Worm (Caenorhabditis elegans) whole organism, young adult: Measurements from ENCODE around the gene K02D10.2.

Source experiments
- ceh-58 ChIP-seq: fragments of 200-800 bp; sonication (Bioruptor generic); IDR thresholded peaks from 2 replicates; pipeline ENCODE4 v1.3.6; 2022; ENCODE audit warnings: missing genetic modification characterization, missing compliant biosample characterization
- ceh-79 ChIP-seq: sonication (generic microtip); optimal IDR thresholded peaks from 2 replicates; lab custom pipeline; 2017; ENCODE audit warnings: mild to moderate bottlenecking, missing genetic modification characterization, missing compliant biosample characterization
- egl-44 ChIP-seq: fragments of 200-800 bp; sonication (Bioruptor generic); IDR thresholded peaks from 2 replicates; pipeline ENCODE4 v1.3.6; 2022; ENCODE audit warnings: missing genetic modification reagents, missing genetic modification characterization, missing compliant biosample characterization
- hmg-1.2 ChIP-seq: fragments of 200-800 bp; sonication (Bioruptor generic); IDR thresholded peaks from 2 replicates; pipeline ENCODE4 v1.3.6; 2022; ENCODE audit warnings: missing genetic modification reagents, missing genetic modification characterization, missing compliant biosample characterization
- hmg-20 ChIP-seq: fragments of 200-800 bp; sonication (Bioruptor generic); IDR thresholded peaks from 2 replicates; pipeline ENCODE4 v1.3.6; 2022; ENCODE audit warnings: missing genetic modification reagents, missing genetic modification characterization, missing compliant biosample characterization
- nfya-1 ChIP-seq: sonication (generic microtip); optimal IDR thresholded peaks from 2 replicates; lab custom pipeline; 2017; ENCODE audit warnings: antibody characterized with exemption, missing compliant biosample characterization, missing genetic modification characterization, borderline replicate concordance; ENCODE audit not compliant: insufficient read depth
- pha-4 ChIP-seq: fragments of 150-350 bp; sonication (generic microtip); optimal IDR thresholded peaks from 2 replicates; lab custom pipeline; 2014; ENCODE audit warnings: missing biosample characterization, missing genetic modification reagents, missing genetic modification characterization
- repo-1 ChIP-seq: sonication (generic microtip); optimal IDR thresholded peaks from 2 replicates; lab custom pipeline; 2017; ENCODE audit warnings: mild to moderate bottlenecking, missing genetic modification characterization, missing compliant biosample characterization

ce11 chrIII:8791235-8791634 lies 20.2 kb upstream of the K02D10.2 start, which contains the start of the genes zfp-1 and F54F2.14:
- TF ChIP-seq ceh-79 (tag; lab: Kevin White, UChicago) (no peak), pha-4 (no peak), hmg-1.2 (no peak), egl-44 (no peak), nfya-1 (tag; lab: Kevin White, UChicago) (no peak), hmg-20 (GFP tag; lab: Robert Waterston, UW) (no peak), ceh-58 (no peak), repo-1 (tag; lab: Kevin White, UChicago) (no peak)
